Fruit fly (Drosophila melanogaster) whole organism, embryonic: ENCODE measurements around the gene Cep135.

Source experiments
- Bgb ChIP-seq: fragments of 200-800 bp; sonication (Bioruptor generic); IDR thresholded peaks from 2 replicates; pipeline ENCODE4 v1.3.6; 2022; ENCODE audit warnings: missing biosample characterization, missing genetic modification characterization; ENCODE audit not compliant: partially characterized antibody
- CG13894 ChIP-seq: fragments of 200-800 bp; sonication (Bioruptor generic); optimal IDR thresholded peaks from 3 replicates; lab custom pipeline; 2018; ENCODE audit warnings: missing biosample characterization, mild to moderate bottlenecking, missing genetic modification characterization, moderate library complexity
- CG14710 ChIP-seq: fragments of 200-800 bp; sonication (Bioruptor generic); optimal IDR thresholded peaks from 3 replicates; lab custom pipeline; 2019; ENCODE audit warnings: missing biosample characterization, mild to moderate bottlenecking, missing genetic modification characterization, moderate library complexity
- CG18011 ChIP-seq: fragments of 200-800 bp; sonication (Bioruptor generic); optimal IDR thresholded peaks from 2 replicates; lab custom pipeline; 2017; ENCODE audit warnings: missing biosample characterization, missing genetic modification characterization, mild to moderate bottlenecking, moderate library complexity, missing genotype
- CG2199 ChIP-seq: fragments of 200-800 bp; sonication (Bioruptor generic); IDR thresholded peaks from 3 replicates; pipeline ENCODE4 v1.3.6; 2022; ENCODE audit warnings: missing biosample characterization, missing genetic modification characterization
- CG2889 ChIP-seq: fragments of 200-800 bp; sonication (Bioruptor generic); IDR thresholded peaks from 3 replicates; pipeline ENCODE4 v1.3.6; 2022; ENCODE audit warnings: missing biosample characterization, missing genetic modification characterization
- CG4820 ChIP-seq: fragments of 200-800 bp; sonication (Bioruptor generic); optimal IDR thresholded peaks from 3 replicates; lab custom pipeline; 2016; ENCODE audit warnings: missing biosample characterization, missing genetic modification characterization
- CG6765 ChIP-seq: fragments of 200-800 bp; sonication (Bioruptor generic); optimal IDR thresholded peaks from 3 replicates; lab custom pipeline; 2017; ENCODE audit warnings: missing biosample characterization, mild to moderate bottlenecking, missing genetic modification characterization
- CG7987 ChIP-seq: fragments of 200-800 bp; sonication (Bioruptor generic); optimal IDR thresholded peaks from 2 replicates; lab custom pipeline; 2018; ENCODE audit warnings: missing biosample characterization, mild to moderate bottlenecking, missing genetic modification characterization, moderate library complexity
- CHES-1-like ChIP-seq: fragments of 200-800 bp; sonication (Bioruptor generic); optimal IDR thresholded peaks from 2 replicates; lab custom pipeline; 2016; ENCODE audit warnings: missing biosample characterization, missing genetic modification characterization
- Dek ChIP-seq: fragments of 200-800 bp; sonication (Bioruptor generic); optimal IDR thresholded peaks from 3 replicates; lab custom pipeline; 2019; ENCODE audit warnings: missing biosample characterization, mild to moderate bottlenecking, missing genetic modification characterization, moderate library complexity
- Doc2 ChIP-seq: fragments of 200-800 bp; sonication (Bioruptor generic); IDR thresholded peaks from 2 replicates; pipeline ENCODE4 v1.3.6; 2022; ENCODE audit warnings: missing biosample characterization, missing genetic modification characterization
- Doc3 ChIP-seq: fragments of 200-800 bp; sonication (Bioruptor generic); IDR thresholded peaks from 3 replicates; pipeline ENCODE4 v1.3.6; 2022; ENCODE audit warnings: missing biosample characterization, missing genetic modification characterization; ENCODE audit not compliant: partially characterized antibody
- Dref ChIP-seq: fragments of 200-800 bp; sonication (Bioruptor generic); IDR thresholded peaks from 2 replicates; pipeline ENCODE4 v1.3.6; 2022; ENCODE audit warnings: missing biosample characterization, missing genetic modification characterization
- Fer3 ChIP-seq: fragments of 200-800 bp; sonication (Bioruptor generic); optimal IDR thresholded peaks from 2 replicates; lab custom pipeline; 2018; ENCODE audit warnings: missing biosample characterization, mild to moderate bottlenecking, missing genetic modification characterization, moderate library complexity
- GATAe ChIP-seq: fragments of 200-800 bp; sonication (Bioruptor generic); conservative IDR thresholded peaks from 2 replicates; pipeline ENCODE4 v1.3.6; 2022; ENCODE audit warnings: missing biosample characterization, missing genetic modification characterization
- HLH4C ChIP-seq: fragments of 200-800 bp; sonication (Bioruptor generic); IDR thresholded peaks from 3 replicates; pipeline ENCODE4 v1.3.6; 2022; ENCODE audit warnings: missing biosample characterization, missing genetic modification characterization; ENCODE audit not compliant: partially characterized antibody
- HLHmδ ChIP-seq: fragments of 200-800 bp; sonication (Bioruptor generic); optimal IDR thresholded peaks from 2 replicates; lab custom pipeline; 2018; ENCODE audit warnings: missing biosample characterization, mild to moderate bottlenecking, missing genetic modification characterization, moderate library complexity
- Kr ChIP-seq: fragments of 200-800 bp; sonication (Bioruptor generic); optimal IDR thresholded peaks from 2 replicates; lab custom pipeline; 2017; ENCODE audit warnings: missing biosample characterization, mild to moderate bottlenecking, missing genetic modification characterization
- Mad ChIP-seq: fragments of 200-800 bp; sonication (Bioruptor generic); optimal IDR thresholded peaks from 2 replicates; lab custom pipeline; 2016; ENCODE audit warnings: missing biosample characterization, missing genetic modification characterization
- NFAT ChIP-seq: fragments of 200-800 bp; sonication (Bioruptor generic); IDR thresholded peaks from 2 replicates; pipeline ENCODE4 v1.3.6; 2022; ENCODE audit warnings: missing biosample characterization, missing genetic modification characterization
- Oaz ChIP-seq: fragments of 200-800 bp; sonication (Bioruptor generic); IDR thresholded peaks from 2 replicates; pipeline ENCODE4 v1.3.6; 2022; ENCODE audit warnings: missing biosample characterization, missing genetic modification characterization
- PHDP ChIP-seq: fragments of 200-800 bp; sonication (Bioruptor generic); optimal IDR thresholded peaks from 3 replicates; lab custom pipeline; 2018; ENCODE audit warnings: missing biosample characterization, mild to moderate bottlenecking, missing genetic modification characterization, moderate library complexity
- Ssrp ChIP-seq: fragments of 200-800 bp; sonication (Bioruptor generic); optimal IDR thresholded peaks from 2 replicates; lab custom pipeline; 2018; ENCODE audit warnings: missing biosample characterization, mild to moderate bottlenecking, missing genetic modification characterization, moderate library complexity
- TFAM ChIP-seq: fragments of 200-800 bp; sonication (Bioruptor generic); optimal IDR thresholded peaks from 2 replicates; lab custom pipeline; 2017; ENCODE audit warnings: missing biosample characterization, missing genetic modification characterization, inconsistent platforms
- ab ChIP-seq: fragments of 200-800 bp; sonication (Bioruptor generic); optimal IDR thresholded peaks from 2 replicates; lab custom pipeline; 2016; ENCODE audit warnings: missing biosample characterization, missing genetic modification characterization
- ash1 ChIP-seq: fragments of 200-800 bp; sonication (Bioruptor generic); optimal IDR thresholded peaks from 2 replicates; lab custom pipeline; 2018; ENCODE audit warnings: missing biosample characterization, mild to moderate bottlenecking, missing genetic modification characterization
- bigmax ChIP-seq: fragments of 200-800 bp; sonication (Bioruptor generic); optimal IDR thresholded peaks from 2 replicates; lab custom pipeline; 2018; ENCODE audit warnings: missing biosample characterization, mild to moderate bottlenecking, missing genetic modification characterization
- cg ChIP-seq: fragments of 200-800 bp; sonication (Bioruptor generic); optimal IDR thresholded peaks from 3 replicates; lab custom pipeline; 2019; ENCODE audit warnings: missing biosample characterization, mild to moderate bottlenecking, missing genetic modification characterization, moderate library complexity
- dm ChIP-seq: fragments of 200-800 bp; sonication (Bioruptor generic); optimal IDR thresholded peaks from 3 replicates; lab custom pipeline; 2016; ENCODE audit warnings: missing biosample characterization, missing genetic modification characterization
- dmrt99B ChIP-seq: fragments of 200-800 bp; sonication (Bioruptor generic); optimal IDR thresholded peaks from 2 replicates; lab custom pipeline; 2018; ENCODE audit warnings: missing biosample characterization, mild to moderate bottlenecking, missing genetic modification characterization, moderate library complexity
- dysf ChIP-seq: fragments of 200-800 bp; sonication (Bioruptor generic); IDR thresholded peaks from 3 replicates; pipeline ENCODE4 v1.3.6; 2022; ENCODE audit warnings: missing biosample characterization, missing genetic modification characterization
- en ChIP-seq: fragments of 200-800 bp; sonication (Bioruptor generic); optimal IDR thresholded peaks from 2 replicates; lab custom pipeline; 2016; ENCODE audit warnings: missing biosample characterization, missing genetic modification characterization
- exex ChIP-seq: fragments of 200-800 bp; sonication (Bioruptor generic); optimal IDR thresholded peaks from 4 replicates; lab custom pipeline; 2018; ENCODE audit warnings: missing biosample characterization, mild to moderate bottlenecking, missing genetic modification characterization, moderate library complexity
- ham ChIP-seq: fragments of 200-800 bp; sonication (Bioruptor generic); IDR thresholded peaks from 2 replicates; pipeline ENCODE4 v1.3.6; 2022; ENCODE audit warnings: missing biosample characterization, missing genetic modification characterization
- hbn ChIP-seq: fragments of 200-800 bp; sonication (Bioruptor generic); IDR thresholded peaks from 2 replicates; pipeline ENCODE4 v1.3.6; 2022; ENCODE audit warnings: missing biosample characterization, missing genetic modification characterization; ENCODE audit not compliant: partially characterized antibody
- kah ChIP-seq: fragments of 200-800 bp; sonication (Bioruptor generic); optimal IDR thresholded peaks from 2 replicates; lab custom pipeline; 2018; ENCODE audit warnings: missing biosample characterization, mild to moderate bottlenecking, missing genetic modification characterization
- lab ChIP-seq: fragments of 200-800 bp; sonication (Bioruptor generic); optimal IDR thresholded peaks from 3 replicates; lab custom pipeline; 2017; ENCODE audit warnings: missing biosample characterization, missing genetic modification characterization, mild to moderate bottlenecking, moderate library complexity, missing genetic modification reagents
- lmd ChIP-seq: fragments of 200-800 bp; sonication (Bioruptor generic); IDR thresholded peaks from 2 replicates; pipeline ENCODE4 v1.3.6; 2022; ENCODE audit warnings: missing biosample characterization, missing genetic modification characterization
- luna ChIP-seq: fragments of 200-800 bp; sonication (Bioruptor generic); optimal IDR thresholded peaks from 2 replicates; lab custom pipeline; 2016; ENCODE audit warnings: missing biosample characterization, missing genetic modification characterization
- ro ChIP-seq: fragments of 200-800 bp; sonication (Bioruptor generic); IDR thresholded peaks from 2 replicates; pipeline ENCODE4 v1.3.6; 2022; ENCODE audit warnings: missing biosample characterization, missing genetic modification characterization
- sc ChIP-seq, 3 experiments: fragments of >200 bp in 2 of 3; fragments of 200-800 bp in 1 of 3; sonication (Bioruptor generic) in 1 of 3; optimal IDR thresholded peaks; 2 replicates in 2 of 3; 3 replicates in 1 of 3; lab custom pipeline; 2017; ENCODE audit warnings: mild to moderate bottlenecking in 1 of 3, missing biosample characterization in 1 of 3, missing genetic modification characterization in 1 of 3, missing genetic modification reagents in 1 of 3
- sim ChIP-seq: fragments of 200-800 bp; sonication (Bioruptor generic); IDR thresholded peaks from 2 replicates; pipeline ENCODE4 v1.3.6; 2022; ENCODE audit warnings: missing biosample characterization, missing genetic modification characterization
- slou ChIP-seq: fragments of 200-800 bp; sonication (Bioruptor generic); optimal IDR thresholded peaks from 3 replicates; lab custom pipeline; 2016; ENCODE audit warnings: missing biosample characterization, missing genetic modification characterization
- ssp ChIP-seq: fragments of 200-800 bp; sonication (Bioruptor generic); IDR thresholded peaks from 2 replicates; pipeline ENCODE4 v1.3.6; 2022; ENCODE audit warnings: missing biosample characterization, missing genetic modification characterization
- trem ChIP-seq: fragments of 200-800 bp; optimal IDR thresholded peaks from 3 replicates; lab custom pipeline; 2019; ENCODE audit warnings: missing biosample characterization, mild to moderate bottlenecking, missing genetic modification characterization, moderate library complexity
- ttk ChIP-seq: fragments of 200-800 bp; sonication (Bioruptor generic); IDR thresholded peaks from 2 replicates; pipeline ENCODE4 v2.1.2; 2022; ENCODE audit warnings: missing biosample characterization, missing genetic modification characterization
- wek ChIP-seq: fragments of 200-800 bp; sonication (Bioruptor generic); optimal IDR thresholded peaks from 3 replicates; lab custom pipeline; 2018; ENCODE audit warnings: missing biosample characterization, mild to moderate bottlenecking, missing genetic modification characterization, moderate library complexity

Gene Cep135

dm6 chr3L:15098659-15099512 lies 17.7 kb upstream of the Cep135 start (continued):
- peak; percentile 84 for TF ChIP-seq ttk (GFP tag; lab: Robert Waterston, UW)
- TF ChIP-seq GATAe (GFP tag; lab: Robert Waterston, UW) = peak; percentile 43; the same call in 1 of the 2 replicates
- TF ChIP-seq luna (GFP tag; lab: Kevin White, UChicago) = no peak
- peak; percentile 97 for TF ChIP-seq CG14710 (tag; lab: Kevin White, UChicago)
- no peak for TF ChIP-seq Oaz (GFP tag; lab: Robert Waterston, UW)
- TF ChIP-seq ro (GFP tag; lab: Robert Waterston, UW) = peak; percentile 62
- TF ChIP-seq Mad (GFP tag; lab: Kevin White, UChicago) = no peak
- TF ChIP-seq CG6765 (GFP tag; lab: Kevin White, UChicago) = peak; percentile 88
- peak; percentile 86 for TF ChIP-seq lmd (GFP tag; lab: Robert Waterston, UW)
- TF ChIP-seq Bgb (GFP tag; lab: Robert Waterston, UW) = no peak; the same call in 1 of the 2 replicates
- no peak for TF ChIP-seq CG18011 (GFP tag; lab: Kevin White, UChicago)
- peak; percentile 95 for TF ChIP-seq trem
- TF ChIP-seq cg = no peak
- no peak for TF ChIP-seq HLHmδ (GFP tag; lab: Kevin White, UChicago)
- TF ChIP-seq dmrt99B (tag; lab: Kevin White, UChicago) = peak; percentile 89
- TF ChIP-seq slou (GFP tag; lab: Kevin White, UChicago) = no peak
- TF ChIP-seq CG7987 (GFP tag; lab: Kevin White, UChicago) = peak; percentile 67
- no peak for TF ChIP-seq Dref (GFP tag; lab: Robert Waterston, UW)
- no peak for TF ChIP-seq dm
- TF ChIP-seq ham = no peak
- TF ChIP-seq Dek (tag; lab: Kevin White, UChicago) = peak; percentile 88
- 0 out of 3 replicates have a peak, but pooled peaks have one; percentile 35 for TF ChIP-seq CG2199 (GFP tag; lab: Robert Waterston, UW)
- no peak for TF ChIP-seq CHES-1-like (GFP tag; lab: Kevin White, UChicago)
- peak; percentile 89 for TF ChIP-seq sim (GFP tag; lab: Robert Waterston, UW)
- no peak for TF ChIP-seq sc (optimal IDR thresholded peaks at IDR 0.05; lab: Kevin White, UChicago)
- TF ChIP-seq sc (GFP tag; optimal IDR thresholded peaks at IDR 0.05; lab: Kevin White, UChicago) = peak; percentile 77
- TF ChIP-seq Ssrp (tag; lab: Kevin White, UChicago) = peak; percentile 82
- TF ChIP-seq TFAM (GFP tag; lab: Kevin White, UChicago) = peak; percentile 35
- peak; percentile 82 for TF ChIP-seq dysf (GFP tag; lab: Robert Waterston, UW)
- TF ChIP-seq lab (GFP tag; lab: Kevin White, UChicago) = peak; percentile 90
- peak; percentile 78 for TF ChIP-seq exex
- TF ChIP-seq bigmax = no peak
- TF ChIP-seq kah (GFP tag; lab: Kevin White, UChicago) = peak; percentile 62
- TF ChIP-seq CG13894 = peak; percentile 87
- TF ChIP-seq NFAT (GFP tag; lab: Robert Waterston, UW) = peak; percentile 70; the same call in 1 of the 2 replicates
- no peak for TF ChIP-seq en (GFP tag; lab: Kevin White, UChicago)
- TF ChIP-seq ab (GFP tag; lab: Kevin White, UChicago) = no peak
- TF ChIP-seq wek (GFP tag; lab: Kevin White, UChicago) = no peak
- TF ChIP-seq ash1 (GFP tag; lab: Kevin White, UChicago) = no peak
- TF ChIP-seq CG4820 (GFP tag; lab: Kevin White, UChicago) = peak; percentile 87
- no peak for TF ChIP-seq Doc2 (GFP tag; lab: Robert Waterston, UW)
- TF ChIP-seq Doc3 (GFP tag; lab: Robert Waterston, UW) = no peak
- TF ChIP-seq Fer3 (tag; lab: Kevin White, UChicago) = peak; percentile 89
- TF ChIP-seq PHDP = peak; percentile 86
- no peak for TF ChIP-seq HLH4C (GFP tag; lab: Robert Waterston, UW)
- peak; percentile 60 for TF ChIP-seq ssp (GFP tag; lab: Robert Waterston, UW)
- TF ChIP-seq hbn = no peak; the same call in 1 of the 2 replicates
- TF ChIP-seq CG2889 (GFP tag; lab: Robert Waterston, UW) = 0 out of 3 replicates have a peak, but pooled peaks have one; percentile 8
- no peak for TF ChIP-seq Kr (GFP tag; lab: Kevin White, UChicago)
